Worm (Caenorhabditis elegans): Measurements from ENCODE around the gene srx-86.

Gene srx-86

DNA sequence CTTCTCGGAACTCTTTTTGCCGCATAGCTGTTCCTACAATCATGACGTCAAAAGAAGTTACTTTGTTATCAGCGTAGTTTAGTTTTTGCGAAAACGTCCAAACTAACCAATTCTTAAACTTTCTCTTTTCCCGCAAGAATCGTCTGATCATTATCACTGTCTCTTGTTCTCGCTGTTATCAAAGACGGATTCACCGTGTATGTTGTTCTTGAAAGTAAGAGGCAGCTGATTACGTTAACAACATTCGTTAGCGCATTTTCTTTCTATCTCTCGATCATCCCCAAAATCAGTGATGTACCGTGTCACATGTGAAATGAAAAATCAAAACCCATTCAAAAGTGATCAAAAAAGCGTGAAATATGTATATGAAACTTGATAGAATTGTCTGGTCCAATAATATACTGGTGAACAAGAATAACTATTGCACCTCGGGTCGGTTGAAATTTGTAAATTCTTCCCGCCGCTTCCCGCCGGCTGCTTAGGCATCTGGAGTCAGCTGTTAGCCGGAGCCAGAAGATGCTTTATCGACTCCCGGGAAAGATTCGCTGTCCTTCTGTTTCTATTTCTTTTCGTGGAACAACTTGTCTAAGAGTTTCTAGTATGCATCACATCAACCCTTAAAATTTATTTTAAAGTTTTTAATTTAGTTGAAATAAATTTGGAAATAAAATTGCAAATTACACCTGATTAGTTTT lies 28.1 kb upstream of the srx-86 start:
- no peak for TF ChIP-seq tab-1 (GFP tag; IDR thresholded peaks at IDR 0.05)
- no peak for TF ChIP-seq klf-2 (GFP tag; conservative IDR thresholded peaks at IDR 0.05)

DNA sequence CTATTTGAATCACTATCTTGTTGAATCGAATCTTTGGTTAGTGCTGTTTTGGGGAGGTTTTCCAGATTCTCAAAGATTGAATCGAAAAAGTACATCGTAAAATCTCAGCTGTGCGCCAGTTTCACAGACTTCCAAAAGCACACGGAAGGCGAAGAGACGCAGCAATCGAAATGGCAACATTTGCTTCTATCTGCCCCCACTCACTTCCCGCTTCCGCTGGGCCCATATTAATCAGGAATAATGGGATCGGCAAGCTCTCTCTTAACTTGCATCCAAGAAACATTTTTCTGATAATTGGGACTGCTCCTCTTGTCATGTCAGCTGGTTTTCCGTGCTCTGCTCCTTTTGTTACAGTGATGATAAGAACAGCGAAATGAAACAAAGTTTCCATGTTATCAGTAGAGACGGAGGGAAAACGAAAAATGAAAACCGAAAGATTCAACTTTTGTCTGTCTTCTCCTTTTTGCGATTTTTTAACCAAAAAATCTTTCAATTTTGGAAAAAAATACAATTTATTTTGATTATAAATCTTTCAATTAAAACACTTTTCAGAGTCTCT lies 27.2 kb upstream of the srx-86 start:
- TF ChIP-seq tab-1 (GFP tag; IDR thresholded peaks at IDR 0.05) (no peak), ztf-23 (GFP tag; IDR thresholded peaks at IDR 0.05) (no peak), ref-1 (GFP tag; conservative IDR thresholded peaks at IDR 0.05) (no peak), klf-2 (GFP tag; conservative IDR thresholded peaks at IDR 0.05) (no peak), cog-1 (tag; optimal IDR thresholded peaks at IDR 0.05) (no peak), flt-1 (GFP tag; IDR thresholded peaks at IDR 0.05) (no peak), med-1 (GFP tag; optimal IDR thresholded peaks at IDR 0.05; ENCODE audit: insufficient read depth) (no peak), T22C8.4 (GFP tag; IDR thresholded peaks at IDR 0.05) (no peak), ztf-29 (GFP tag; IDR thresholded peaks at IDR 0.05) (no peak)

DNA sequence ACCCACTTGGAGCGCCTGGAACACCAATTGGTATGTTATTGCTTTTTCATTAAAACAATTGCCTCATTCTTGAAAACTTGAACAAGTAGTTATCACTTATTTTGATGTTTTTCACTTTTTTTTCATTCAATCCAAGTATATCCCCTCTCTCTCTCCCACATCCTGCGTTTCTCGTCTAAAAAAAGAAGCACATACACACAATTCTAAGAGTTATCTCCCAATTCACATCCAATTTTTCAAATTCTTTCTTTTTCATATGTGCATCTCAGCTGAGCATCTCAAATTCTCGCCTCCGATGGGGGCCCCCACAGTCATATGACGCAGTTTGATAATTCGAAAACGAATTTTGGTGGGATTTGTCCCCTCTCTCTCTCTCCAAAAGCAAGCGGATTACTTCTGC lies 26.1 kb upstream of the srx-86 start:
- TF ChIP-seq T22C8.4 (GFP tag; IDR thresholded peaks at IDR 0.05) (no peak), flt-1 (GFP tag; IDR thresholded peaks at IDR 0.05) (no peak), klf-2 (GFP tag; conservative IDR thresholded peaks at IDR 0.05) (no peak), med-1 (GFP tag; optimal IDR thresholded peaks at IDR 0.05; ENCODE audit: insufficient read depth) (no peak), tab-1 (GFP tag; IDR thresholded peaks at IDR 0.05) (no peak), cog-1 (tag; optimal IDR thresholded peaks at IDR 0.05) (no peak), ztf-23 (GFP tag; IDR thresholded peaks at IDR 0.05) (no peak), ztf-29 (GFP tag; IDR thresholded peaks at IDR 0.05) (no peak), ref-1 (GFP tag; conservative IDR thresholded peaks at IDR 0.05) (no peak)

ce11 chrV:11539502-11539901 lies 23.2 kb upstream of the srx-86 start:
- no peak for TF ChIP-seq ref-1 (GFP tag; conservative IDR thresholded peaks at IDR 0.05)
- TF ChIP-seq T22C8.4 (GFP tag; IDR thresholded peaks at IDR 0.05): no peak
- no peak for TF ChIP-seq cog-1 (tag; optimal IDR thresholded peaks at IDR 0.05)

DNA sequence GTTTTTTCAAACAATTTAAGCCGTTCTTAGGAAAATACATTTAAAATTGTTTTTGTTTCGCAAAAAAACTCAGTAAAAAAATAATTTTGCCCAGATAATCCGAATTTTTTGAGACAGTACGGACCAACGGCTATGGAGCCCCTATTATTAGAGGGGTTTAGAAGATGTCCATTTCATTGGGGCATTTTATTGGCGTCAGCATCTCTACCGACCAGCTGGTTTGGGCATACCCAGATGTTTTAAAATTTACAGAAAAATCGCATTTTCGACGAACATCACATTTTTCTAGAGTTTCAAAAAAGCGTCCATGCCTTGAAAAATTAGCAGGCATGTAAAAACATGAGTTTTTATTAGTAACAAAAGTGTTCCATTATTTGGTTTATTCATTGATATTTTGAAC lies 21.5 kb upstream of the srx-86 start:
- TF ChIP-seq med-1 (GFP tag; optimal IDR thresholded peaks at IDR 0.05; ENCODE audit: insufficient read depth): no peak
- TF ChIP-seq flt-1 (GFP tag; IDR thresholded peaks at IDR 0.05): peak; percentile 33; the same call in 1 of the 2 replicates
- TF ChIP-seq ztf-23 (GFP tag; IDR thresholded peaks at IDR 0.05): 0 out of 2 replicates have a peak, but pooled peaks have one; percentile 29

ce11 chrV:11543564-11543963 lies 19.2 kb upstream of the srx-86 start, which contains the start of gene F38B7.2:
F38B7.2 (plus strand) TSS chrV:11543963.
- no peak for TF ChIP-seq cog-1 (tag; optimal IDR thresholded peaks at IDR 0.05)

DNA sequence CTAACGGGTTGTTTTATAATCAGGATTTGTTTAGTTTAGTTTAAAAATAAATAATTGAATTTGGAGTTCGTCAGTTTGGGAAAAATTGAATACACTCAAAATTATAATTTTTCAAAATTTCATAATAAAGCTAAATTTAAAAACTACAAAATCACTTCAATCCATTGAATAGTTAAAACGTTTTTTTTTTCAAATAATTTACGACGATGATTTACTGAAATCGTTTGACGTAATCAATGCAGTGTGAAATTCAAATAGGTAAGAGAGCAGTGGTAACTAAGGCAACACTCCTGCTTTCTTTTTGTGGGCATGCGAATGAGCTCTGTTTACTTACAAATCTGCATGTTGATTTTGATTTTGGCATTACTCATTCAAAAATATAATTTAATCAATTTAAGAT lies 17.5 kb upstream of the srx-86 start, which contains the start of gene F38B7.10:
F38B7.10 (plus strand) TSS at position 301 of the 400 bp plus-strand sequence.
- TF ChIP-seq med-1 (GFP tag; optimal IDR thresholded peaks at IDR 0.05; ENCODE audit: insufficient read depth): no peak
- TF ChIP-seq ztf-29 (GFP tag; IDR thresholded peaks at IDR 0.05): no peak
- no peak for TF ChIP-seq klf-2 (GFP tag; conservative IDR thresholded peaks at IDR 0.05)
- no peak for TF ChIP-seq ref-1 (GFP tag; conservative IDR thresholded peaks at IDR 0.05)
- no peak for TF ChIP-seq cog-1 (tag; optimal IDR thresholded peaks at IDR 0.05)
- TF ChIP-seq flt-1 (GFP tag; IDR thresholded peaks at IDR 0.05): no peak
- TF ChIP-seq ztf-23 (GFP tag; IDR thresholded peaks at IDR 0.05): no peak
- no peak for TF ChIP-seq tab-1 (GFP tag; IDR thresholded peaks at IDR 0.05)
- TF ChIP-seq T22C8.4 (GFP tag; IDR thresholded peaks at IDR 0.05): no peak

ce11 chrV:11546795-11547194 lies 15.9 kb upstream of the srx-86 start, which contains the start of gene F38B7.11:
F38B7.11 (plus strand) TSS chrV:11547095.
- TF ChIP-seq flt-1 (GFP tag; IDR thresholded peaks at IDR 0.05): no peak
- TF ChIP-seq klf-2 (GFP tag; conservative IDR thresholded peaks at IDR 0.05): no peak
- TF ChIP-seq cog-1 (tag; optimal IDR thresholded peaks at IDR 0.05): no peak
- TF ChIP-seq T22C8.4 (GFP tag; IDR thresholded peaks at IDR 0.05): no peak

ce11 chrV:11548914-11549406 lies 13.8 kb upstream of the srx-86 start, which contains the start of the genes F38B7.17 and F38B7.3:
F38B7.17 (minus strand) TSS chrV:11548964.
F38B7.3 (plus strand) TSS chrV:11549107.
- no peak for TF ChIP-seq T22C8.4 (GFP tag; IDR thresholded peaks at IDR 0.05)
- TF ChIP-seq klf-2 (GFP tag; conservative IDR thresholded peaks at IDR 0.05): no peak
- no peak for TF ChIP-seq tab-1 (GFP tag; IDR thresholded peaks at IDR 0.05)
- no peak for TF ChIP-seq ztf-29 (GFP tag; IDR thresholded peaks at IDR 0.05)
- TF ChIP-seq cog-1 (tag; optimal IDR thresholded peaks at IDR 0.05): no peak
- no peak for TF ChIP-seq ztf-23 (GFP tag; IDR thresholded peaks at IDR 0.05)

DNA sequence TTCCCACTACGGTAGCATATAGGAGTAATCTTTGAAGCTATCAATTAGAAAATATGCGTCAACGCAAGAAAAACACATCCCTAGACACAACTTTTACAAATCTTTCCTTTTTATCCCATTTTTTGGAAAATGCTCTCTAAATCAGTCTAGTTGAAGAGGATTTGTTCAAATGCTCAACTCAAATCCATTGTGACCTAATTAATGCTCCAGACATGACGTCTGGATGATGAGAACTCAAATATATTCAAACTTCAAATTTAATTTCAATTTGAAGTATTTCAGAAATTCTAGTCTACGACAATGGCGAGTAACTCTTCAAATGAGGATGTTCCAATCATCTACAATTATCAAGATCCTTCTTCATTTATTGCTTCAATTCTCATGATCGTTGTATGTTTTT lies 10.4 kb upstream of the srx-86 start, which contains the start of gene srx-85:
srx-85 (plus strand) TSS at position 301 of the 400 bp plus-strand sequence.
- TF ChIP-seq ztf-29 (GFP tag; IDR thresholded peaks at IDR 0.05) (no peak), klf-2 (GFP tag; conservative IDR thresholded peaks at IDR 0.05) (no peak), cog-1 (tag; optimal IDR thresholded peaks at IDR 0.05) (no peak), flt-1 (GFP tag; IDR thresholded peaks at IDR 0.05) (no peak), ztf-23 (GFP tag; IDR thresholded peaks at IDR 0.05) (no peak), tab-1 (GFP tag; IDR thresholded peaks at IDR 0.05) (no peak), ref-1 (GFP tag; conservative IDR thresholded peaks at IDR 0.05) (no peak), med-1 (GFP tag; optimal IDR thresholded peaks at IDR 0.05; ENCODE audit: insufficient read depth) (no peak), T22C8.4 (GFP tag; IDR thresholded peaks at IDR 0.05) (no peak)

Measured in whole organism, midembryonic.